Fruit fly (Drosophila melanogaster): ENCODE results near the gene lama.

Gene lama

dm6 chr3L:5355823-5356049 is at the start of gene lama:
TSS of gene lama (minus strand) at chr3L:5355923.
- TF ChIP-seq ovo (GFP tag; optimal IDR thresholded peaks at IDR 0.05) (peak; percentile 62), cic (GFP tag; optimal IDR thresholded peaks at IDR 0.05) (peak; percentile 32), Crg-1 (GFP tag; optimal IDR thresholded peaks at IDR 0.05) (no peak)

dm6 chr3L:5385762-5386161 is 30.0 kb upstream of the lama start:
- TF ChIP-seq CG11617 (GFP tag; optimal IDR thresholded peaks at IDR 0.05) (no peak), CG7045 (GFP tag; optimal IDR thresholded peaks at IDR 0.05) (no peak), kay (GFP tag; ENCODE audit: borderline replicate concordance) (no peak), ovo (GFP tag; optimal IDR thresholded peaks at IDR 0.05) (no peak)

- TF ChIP-seq Crg-1 (GFP tag; optimal IDR thresholded peaks at IDR 0.05) (no peak), cnc (optimal IDR thresholded peaks at IDR 0.05) (no peak), Hr96 (GFP tag; optimal IDR thresholded peaks at IDR 0.05) (no peak), toe (GFP tag; optimal IDR thresholded peaks at IDR 0.05) (no peak), CG1620 (GFP tag; optimal IDR thresholded peaks at IDR 0.05) (no peak), CG14711 (tag; optimal IDR thresholded peaks at IDR 0.05) (no peak), tj (GFP tag; optimal IDR thresholded peaks at IDR 0.05) (no peak), CG7045 (GFP tag; optimal IDR thresholded peaks at IDR 0.05) (no peak)
These were observed 27.0 kb upstream of the lama start, which contains the start of gene Ir64a for dm6 chr3L:5382721-5383120. TSS of gene Ir64a (minus strand) at chr3L:5382821.

dm6 chr3L:5372052-5372451 is 16.3 kb upstream of the lama start:
- TF ChIP-seq CG14711 (tag; optimal IDR thresholded peaks at IDR 0.05) (no peak), cic (GFP tag; optimal IDR thresholded peaks at IDR 0.05) (no peak)

- TF ChIP-seq kay (GFP tag; ENCODE audit: borderline replicate concordance) (peak; percentile 1), Crg-1 (GFP tag; optimal IDR thresholded peaks at IDR 0.05) (no peak), CG14711 (tag; optimal IDR thresholded peaks at IDR 0.05) (peak; percentile 14)
These were observed 12.2 kb upstream of the lama start, which contains the start of gene Pfdn4 for dm6 chr3L:5367744-5368507. TSS of gene Pfdn4 (minus strand) at chr3L:5368008.

- no peak for TF ChIP-seq CG33017 (tag; optimal IDR thresholded peaks at IDR 0.05)
- TF ChIP-seq Mnt (GFP tag; optimal IDR thresholded peaks at IDR 0.05) = no peak
- no peak for TF ChIP-seq Crg-1 (GFP tag; optimal IDR thresholded peaks at IDR 0.05)
- peak; percentile 9 for TF ChIP-seq pad (GFP tag; optimal IDR thresholded peaks at IDR 0.05)
- TF ChIP-seq CG14711 (tag; optimal IDR thresholded peaks at IDR 0.05) = peak; percentile 84
- peak; percentile 66 for TF ChIP-seq CG12768 (GFP tag; optimal IDR thresholded peaks at IDR 0.05)
- TF ChIP-seq toe (GFP tag; optimal IDR thresholded peaks at IDR 0.05) = no peak
- TF ChIP-seq Clk (GFP tag; optimal IDR thresholded peaks at IDR 0.05) = no peak
- no peak for TF ChIP-seq bab1 (GFP tag; optimal IDR thresholded peaks at IDR 0.05)
- no peak for TF ChIP-seq Hr96 (GFP tag; optimal IDR thresholded peaks at IDR 0.05)
These were observed 10.3 kb upstream of the lama start, which contains the start of the genes Uev1A and Membrin for dm6 chr3L:5365880-5366507. TSS of gene Uev1A (minus strand) at chr3L:5366225. TSS of gene Membrin (plus strand) at chr3L:5366455.

- no peak for TF ChIP-seq bab1 (GFP tag; optimal IDR thresholded peaks at IDR 0.05)
- TF ChIP-seq cnc (optimal IDR thresholded peaks at IDR 0.05) = peak; percentile 63 to 90
- TF ChIP-seq CG12768 (GFP tag; optimal IDR thresholded peaks at IDR 0.05) = no peak
- no peak for TF ChIP-seq cic (GFP tag; optimal IDR thresholded peaks at IDR 0.05)
- TF ChIP-seq Crg-1 (GFP tag; optimal IDR thresholded peaks at IDR 0.05) = no peak
- TF ChIP-seq Hr96 (GFP tag; optimal IDR thresholded peaks at IDR 0.05) = no peak
- no peak for TF ChIP-seq toe (GFP tag; optimal IDR thresholded peaks at IDR 0.05)
- TF ChIP-seq CG11617 (GFP tag; optimal IDR thresholded peaks at IDR 0.05) = peak; percentile 9
- peak; percentile 87 for TF ChIP-seq tj (GFP tag; optimal IDR thresholded peaks at IDR 0.05)
- no peak for TF ChIP-seq Mnt (GFP tag; optimal IDR thresholded peaks at IDR 0.05)
- TF ChIP-seq CG14711 (tag; optimal IDR thresholded peaks at IDR 0.05) = no peak
These were observed 9.6 kb upstream of the lama start for dm6 chr3L:5365164-5365879.

Data from whole organism, adult.